Worm (Caenorhabditis elegans) whole organism, L1 larva: ENCODE results near the gene npr-29.

Source experiments
- F16B12.6 ChIP-seq: fragments of 150-350 bp; optimal IDR thresholded peaks from 2 replicates; lab custom pipeline; 2014; ENCODE audit warnings: missing biosample characterization, missing genetic modification characterization
- Y116A8C.19 ChIP-seq: sonication (generic microtip); optimal IDR thresholded peaks from 2 replicates; lab custom pipeline; 2016; ENCODE audit warnings: missing compliant biosample characterization, missing genetic modification characterization, borderline replicate concordance
- ceh-63 ChIP-seq: fragments of 200-800 bp; sonication (Bioruptor generic); optimal IDR thresholded peaks from 2 replicates; lab custom pipeline; 2018; ENCODE audit warnings: mild to moderate bottlenecking, missing genetic modification characterization, missing compliant biosample characterization
- ceh-8 ChIP-seq: fragments of 200-800 bp; sonication (Bioruptor generic); optimal IDR thresholded peaks from 2 replicates; lab custom pipeline; 2018; ENCODE audit warnings: mild to moderate bottlenecking, missing genetic modification characterization, moderate library complexity, missing compliant biosample characterization
- ceh-82 ChIP-seq, 3 experiments: fragments of 150-350 bp in 1 of 3; sonication (generic microtip) in 2 of 3; optimal IDR thresholded peaks; 2 replicates each; lab custom pipeline; 2014 to 2017; ENCODE audit warnings: missing biosample characterization in 3 of 3, missing genetic modification characterization in 3 of 3
- ceh-88 ChIP-seq: fragments of 200-800 bp; sonication (Bioruptor generic); IDR thresholded peaks from 2 replicates; pipeline ENCODE4 v1.3.6; 2022; ENCODE audit warnings: missing genetic modification characterization, missing compliant biosample characterization
- dpl-1 ChIP-seq, 3 experiments: fragments of 150-350 bp in 2 of 3; sonication (generic microtip) in 1 of 3; optimal IDR thresholded peaks; 2 replicates each; lab custom pipeline; 2014 to 2017; ENCODE audit warnings: missing biosample characterization in 3 of 3, missing genetic modification characterization in 3 of 3, missing genetic modification reagents in 3 of 3
- efl-1 ChIP-seq, 4 experiments: fragments of 150-350 bp; optimal IDR thresholded peaks in 3 of 4; peaks in 1 of 4; 1 replicate in 1 of 4; 2 replicates in 3 of 4; lab custom pipeline; 2014; ENCODE audit warnings: missing biosample characterization in 2 of 4, missing genetic modification characterization in 2 of 4, missing genetic modification reagents in 2 of 4
- efl-3 ChIP-seq: fragments of 200-800 bp; sonication (Bioruptor generic); optimal IDR thresholded peaks from 2 replicates; lab custom pipeline; 2018; ENCODE audit warnings: mild to moderate bottlenecking, missing genetic modification characterization, missing compliant biosample characterization
- egl-27 ChIP-seq, 2 experiments: fragments of 150-350 bp in 1 of 2; sonication (generic microtip); optimal IDR thresholded peaks; 3 replicates each; lab custom pipeline; 2017 to 2018; ENCODE audit warnings: missing biosample characterization in 2 of 2, missing genetic modification characterization in 2 of 2, missing genetic modification reagents in 2 of 2
- elt-2 ChIP-seq: sonication (generic microtip); optimal IDR thresholded peaks from 2 replicates; lab custom pipeline; 2016; ENCODE audit warnings: missing genetic modification characterization, mild to moderate bottlenecking, inconsistent platforms, missing compliant biosample characterization, missing genetic modification reagents
- elt-3 ChIP-seq, 6 experiments: fragments of 150-350 bp in 1 of 6; sonication (generic microtip); optimal IDR thresholded peaks; 2 replicates each; lab custom pipeline; 2017 to 2018; ENCODE audit warnings: missing biosample characterization in 6 of 6, missing genetic modification characterization in 6 of 6, inconsistent platforms in 1 of 6
- fkh-4 ChIP-seq: sonication (generic microtip); optimal IDR thresholded peaks from 2 replicates; lab custom pipeline; 2016; ENCODE audit warnings: missing compliant biosample characterization, missing genetic modification characterization, borderline replicate concordance
- fkh-8 ChIP-seq: sonication (generic microtip); optimal IDR thresholded peaks from 2 replicates; lab custom pipeline; 2016; ENCODE audit warnings: mild to moderate bottlenecking, missing genetic modification characterization, missing compliant biosample characterization
- fos-1 ChIP-seq: fragments of 150-350 bp; optimal IDR thresholded peaks from 2 replicates; lab custom pipeline; 2014; ENCODE audit warnings: missing biosample characterization, missing genetic modification characterization
- irx-1 ChIP-seq: sonication (generic microtip); optimal IDR thresholded peaks from 2 replicates; lab custom pipeline; 2016; ENCODE audit warnings: missing genetic modification characterization, missing compliant biosample characterization
- jun-1 ChIP-seq: fragments of 150-350 bp; optimal IDR thresholded peaks from 2 replicates; lab custom pipeline; 2014; ENCODE audit warnings: missing biosample characterization, missing genetic modification reagents, missing genetic modification characterization
- lin-13 ChIP-seq: fragments of 150-350 bp; optimal IDR thresholded peaks from 2 replicates; lab custom pipeline; 2014; ENCODE audit warnings: missing biosample characterization, missing genetic modification reagents, missing genetic modification characterization
- lin-14 ChIP-seq: fragments of 200-800 bp; sonication (Bioruptor generic); optimal IDR thresholded peaks from 2 replicates; lab custom pipeline; 2018; ENCODE audit warnings: mild to moderate bottlenecking, missing genetic modification characterization, moderate library complexity, missing compliant biosample characterization
- lin-15B ChIP-seq: fragments of 150-350 bp; sonication (generic microtip); optimal IDR thresholded peaks from 3 replicates; lab custom pipeline; 2014; ENCODE audit warnings: missing biosample characterization, missing genetic modification characterization
- lin-39 ChIP-seq: fragments of 150-350 bp; optimal IDR thresholded peaks from 2 replicates; lab custom pipeline; 2014; ENCODE audit warnings: missing biosample characterization, missing genetic modification reagents, missing genetic modification characterization
- lsy-2 ChIP-seq, 2 experiments: fragments of 150-350 bp; optimal IDR thresholded peaks; 2 replicates each; lab custom pipeline; 2014; ENCODE audit warnings: missing biosample characterization in 2 of 2, missing genetic modification characterization in 2 of 2
- mdl-1 ChIP-seq, 2 experiments: fragments of 150-350 bp; optimal IDR thresholded peaks; 2 replicates each; lab custom pipeline; 2014 to 2017; ENCODE audit warnings: missing biosample characterization in 2 of 2, missing genetic modification characterization in 2 of 2, inconsistent platforms in 1 of 2
- mef-2 ChIP-seq: fragments of 150-350 bp; optimal IDR thresholded peaks from 2 replicates; lab custom pipeline; 2014; ENCODE audit warnings: missing biosample characterization, missing genetic modification characterization
- nhr-11 ChIP-seq: fragments of 150-350 bp; optimal IDR thresholded peaks from 2 replicates; lab custom pipeline; 2014; ENCODE audit warnings: missing biosample characterization, missing genetic modification characterization
- nhr-12 ChIP-seq: sonication (generic microtip); optimal IDR thresholded peaks from 2 replicates; lab custom pipeline; 2017; ENCODE audit warnings: missing biosample characterization, missing genetic modification characterization
- nhr-20 ChIP-seq: sonication (generic microtip); optimal IDR thresholded peaks from 2 replicates; lab custom pipeline; 2016; ENCODE audit warnings: mild to moderate bottlenecking, missing genetic modification characterization, missing compliant biosample characterization
- nhr-237 ChIP-seq: fragments of 150-350 bp; optimal IDR thresholded peaks from 2 replicates; lab custom pipeline; 2014; ENCODE audit warnings: missing biosample characterization, missing genetic modification characterization
- nhr-71 ChIP-seq: sonication (generic microtip); optimal IDR thresholded peaks from 2 replicates; lab custom pipeline; 2016; ENCODE audit warnings: mild to moderate bottlenecking, missing genetic modification characterization, moderate library complexity, missing compliant biosample characterization
- nhr-90 ChIP-seq: sonication (generic microtip); optimal IDR thresholded peaks from 2 replicates; lab custom pipeline; 2016; ENCODE audit warnings: mild to moderate bottlenecking, missing genetic modification characterization, missing compliant biosample characterization; ENCODE audit not compliant: poor library complexity
- pag-3 ChIP-seq: sonication (generic microtip); optimal IDR thresholded peaks from 2 replicates; lab custom pipeline; 2017; ENCODE audit warnings: missing genetic modification characterization, mild to moderate bottlenecking, missing compliant biosample characterization, antibody characterized with exemption, borderline replicate concordance; ENCODE audit not compliant: insufficient read depth
- pax-3 ChIP-seq: fragments of 200-800 bp; sonication (Bioruptor generic); optimal IDR thresholded peaks from 2 replicates; lab custom pipeline; 2018; ENCODE audit warnings: mild to moderate bottlenecking, missing genetic modification characterization, moderate library complexity, missing compliant biosample characterization
- skn-1 ChIP-seq: fragments of 150-350 bp; optimal IDR thresholded peaks from 2 replicates; lab custom pipeline; 2014; ENCODE audit warnings: missing biosample characterization, missing genetic modification characterization
- snpc-4 ChIP-seq: fragments of 150-350 bp; optimal IDR thresholded peaks from 2 replicates; lab custom pipeline; 2014; ENCODE audit warnings: missing biosample characterization, missing genetic modification characterization
- sptf-1 ChIP-seq: fragments of 150-350 bp; optimal IDR thresholded peaks from 2 replicates; lab custom pipeline; 2014; ENCODE audit warnings: missing biosample characterization, missing genetic modification characterization
- tbx-2 ChIP-seq: sonication (generic microtip); optimal IDR thresholded peaks from 2 replicates; lab custom pipeline; 2016; ENCODE audit warnings: missing genetic modification characterization, missing compliant biosample characterization
- tlp-1 ChIP-seq: fragments of 150-350 bp; optimal IDR thresholded peaks from 2 replicates; lab custom pipeline; 2014; ENCODE audit warnings: missing biosample characterization, missing genetic modification characterization
- unc-130 ChIP-seq: fragments of 150-350 bp; optimal IDR thresholded peaks from 2 replicates; lab custom pipeline; 2017; ENCODE audit warnings: missing biosample characterization, missing genetic modification characterization, inconsistent platforms
- unc-30 ChIP-seq: sonication (generic microtip); optimal IDR thresholded peaks from 2 replicates; lab custom pipeline; 2017; ENCODE audit warnings: missing biosample characterization, missing genetic modification characterization
- unc-62 ChIP-seq: fragments of 150-350 bp; optimal IDR thresholded peaks from 2 replicates; lab custom pipeline; 2014; ENCODE audit warnings: missing biosample characterization, missing genetic modification reagents, missing genetic modification characterization
- xbp-1 ChIP-seq: sonication (generic microtip); optimal IDR thresholded peaks from 2 replicates; lab custom pipeline; 2016; ENCODE audit warnings: missing genetic modification characterization, missing compliant biosample characterization
- zag-1 ChIP-seq: fragments of 150-350 bp; optimal IDR thresholded peaks from 2 replicates; lab custom pipeline; 2014; ENCODE audit warnings: missing biosample characterization, missing genetic modification characterization
- zip-4 ChIP-seq: fragments of 200-800 bp; sonication (Bioruptor generic); optimal IDR thresholded peaks from 2 replicates; lab custom pipeline; 2018; ENCODE audit warnings: mild to moderate bottlenecking, missing genetic modification characterization, moderate library complexity, missing compliant biosample characterization

npr-29 gene

ce11 chrIII:9191091-9191490, 24.2 kb downstream of the npr-29 start, which contains the start of gene cls-3 (continued):
- TF ChIP-seq lin-14 (GFP tag; lab: Kevin White, UChicago) (peak; percentile 68), fkh-4 (peak; percentile 5), lin-13 (GFP tag; lab: Kevin White, UChicago) (peak; percentile 59), nhr-12 (tag; lab: Kevin White, UChicago) (no peak), nhr-237 (tag; lab: Kevin White, UChicago) (no peak), egl-27 (tag; optimal IDR thresholded peaks at IDR 0.05; lab: Kevin White, UChicago) (no peak), mdl-1 (tag; optimal IDR thresholded peaks at IDR 0.05; lab: Kevin White, UChicago) (no peak), jun-1 (tag; lab: Kevin White, UChicago) (no peak), dpl-1 (GFP tag; optimal IDR thresholded peaks at IDR 0.05; lab: Kevin White, UChicago) (peak; percentile 88 to 92 (median 90)), Y116A8C.19 (tag; lab: Kevin White, UChicago) (no peak), zag-1 (tag; lab: Kevin White, UChicago) (no peak), ceh-88 (GFP tag; lab: Robert Waterston, UW) (no peak), nhr-11 (tag; lab: Kevin White, UChicago) (no peak), skn-1 (no peak), lin-39 (peak; percentile 26), unc-130 (no peak), mef-2 (no peak), unc-30 (tag; lab: Kevin White, UChicago) (no peak), unc-62 (GFP tag; lab: Kevin White, UChicago) (no peak), snpc-4 (no peak), ceh-63 (GFP tag; lab: Kevin White, UChicago) (no peak), pax-3 (tag; lab: Kevin White, UChicago) (no peak), ceh-82 (tag; optimal IDR thresholded peaks at IDR 0.05; lab: Kevin White, UChicago) (no peak), lsy-2 (tag; optimal IDR thresholded peaks at IDR 0.05; lab: Kevin White, UChicago) (peak; percentile 61 to 76), xbp-1 (tag; lab: Kevin White, UChicago) (peak; percentile 45), efl-3 (no peak), F16B12.6 (tag; lab: Kevin White, UChicago) (peak; percentile 54), ceh-8 (GFP tag; lab: Kevin White, UChicago) (peak; percentile 52), nhr-90 (tag; lab: Kevin White, UChicago) (peak; percentile 47), elt-3 (tag; optimal IDR thresholded peaks at IDR 0.05; lab: Kevin White, UChicago) (no peak)

ce11 chrIII:9185722-9186121, 29.5 kb downstream of the npr-29 start, which contains the start of gene ZC84.7:
ZC84.7 (plus strand) TSS chrIII:9186022.
- TF ChIP-seq sptf-1 (tag; lab: Kevin White, UChicago) (no peak), efl-1 (optimal IDR thresholded peaks at IDR 0.05; lab: Kevin White, UChicago) (no peak), efl-1 (GFP tag; optimal IDR thresholded peaks at IDR 0.05 in 1 of 2; lab: Kevin White, UChicago) (peak in 1 of 2 experiments; percentile 5)

- TF ChIP-seq nhr-20 (no peak), irx-1 (no peak), fos-1 (tag; lab: Kevin White, UChicago) (no peak), zip-4 (GFP tag; lab: Kevin White, UChicago) (no peak), fkh-8 (tag; lab: Kevin White, UChicago) (no peak)
Observed at ce11 chrIII:9181246-9181645, 34.0 kb downstream of the npr-29 start, which contains the start of gene tax-4. tax-4 (plus strand) TSS chrIII:9181546.

ce11 chrIII:9177874-9178273, 37.4 kb downstream of the npr-29 start:
- TF ChIP-seq lin-15B (tag; lab: Kevin White, UChicago) (no peak), elt-2 (tag; lab: Kevin White, UChicago) (no peak), mdl-1 (tag; optimal IDR thresholded peaks at IDR 0.05; lab: Kevin White, UChicago) (no peak), nhr-71 (tag; lab: Kevin White, UChicago) (no peak), lin-14 (GFP tag; lab: Kevin White, UChicago) (no peak), pag-3 (tag; lab: Kevin White, UChicago) (no peak), tlp-1 (no peak), tbx-2 (tag; lab: Kevin White, UChicago) (no peak), efl-1 (optimal IDR thresholded peaks at IDR 0.05; lab: Kevin White, UChicago) (no peak), efl-1 (GFP tag; optimal IDR thresholded peaks at IDR 0.05 in 1 of 2; lab: Kevin White, UChicago) (no peak)
